Fruit fly (Drosophila melanogaster): ENCODE data around the gene Rbf2.

Rbf2 gene

dm6 chr3R:15991593-15991992, 26.3 kb downstream of the Rbf2 start:
- TF ChIP-seq noc (tag; optimal IDR thresholded peaks at IDR 0.05) = no peak

dm6 chr3R:15993139-15993804, 28.0 kb downstream of the Rbf2 start:
- peak; percentile 8 for TF ChIP-seq noc (tag; optimal IDR thresholded peaks at IDR 0.05)

dm6 chr3R:15993815-15994572, 28.7 kb downstream of the Rbf2 start:
- TF ChIP-seq noc (tag; optimal IDR thresholded peaks at IDR 0.05) = no peak

dm6 chr3R:15994573-15994869, 29.3 kb downstream of the Rbf2 start:
- TF ChIP-seq noc (tag; optimal IDR thresholded peaks at IDR 0.05) = no peak

dm6 chr3R:15998972-15999721, 33.9 kb downstream of the Rbf2 start:
- TF ChIP-seq noc (tag; optimal IDR thresholded peaks at IDR 0.05) = no peak

- TF ChIP-seq noc (tag; optimal IDR thresholded peaks at IDR 0.05) = no peak
These were observed 38.8 kb downstream of the Rbf2 start for dm6 chr3R:16004015-16004414.

dm6 chr3R:16004691-16005474, 39.6 kb downstream of the Rbf2 start:
- TF ChIP-seq noc (tag; optimal IDR thresholded peaks at IDR 0.05) = peak; percentile 86

- TF ChIP-seq noc (tag; optimal IDR thresholded peaks at IDR 0.05) = no peak
These were observed 40.7 kb downstream of the Rbf2 start for dm6 chr3R:16005943-16006342.

- TF ChIP-seq noc (tag; optimal IDR thresholded peaks at IDR 0.05) = peak; percentile 2
These were observed 41.7 kb downstream of the Rbf2 start for dm6 chr3R:16006806-16007556.

dm6 chr3R:16008300-16008699, 43.1 kb downstream of the Rbf2 start:
- TF ChIP-seq noc (tag; optimal IDR thresholded peaks at IDR 0.05) = no peak

dm6 chr3R:16009030-16009429, 43.8 kb downstream of the Rbf2 start, which contains the start of gene GATAe:
TSS of gene GATAe (plus strand) at chr3R:16009105.
- no peak for TF ChIP-seq noc (tag; optimal IDR thresholded peaks at IDR 0.05)

dm6 chr3R:16010009-16010505, 44.8 kb downstream of the Rbf2 start:
- TF ChIP-seq noc (tag; optimal IDR thresholded peaks at IDR 0.05) = no peak

- TF ChIP-seq noc (tag; optimal IDR thresholded peaks at IDR 0.05) = peak; percentile 54
These were observed 46.6 kb downstream of the Rbf2 start for dm6 chr3R:16011698-16012332.

dm6 chr3R:16013580-16013979, 48.3 kb downstream of the Rbf2 start:
- TF ChIP-seq noc (tag; optimal IDR thresholded peaks at IDR 0.05) = no peak

dm6 chr3R:16014573-16014972, 49.3 kb downstream of the Rbf2 start:
- no peak for TF ChIP-seq noc (tag; optimal IDR thresholded peaks at IDR 0.05)

Measured in whole organism, larva.